Fruit fly (Drosophila melanogaster) whole organism, adult: ENCODE data around the gene cni.

Source experiments
- CG12768 ChIP-seq: fragments of 200-800 bp; sonication (Bioruptor generic); optimal IDR thresholded peaks from 2 replicates; lab custom pipeline; 2017; ENCODE audit warnings: missing biosample characterization, missing genetic modification characterization, mild to moderate bottlenecking, moderate library complexity, missing genetic modification reagents
- CG5204 ChIP-seq: fragments of 200-800 bp; sonication (Bioruptor generic); optimal IDR thresholded peaks from 2 replicates; lab custom pipeline; 2016; ENCODE audit warnings: missing biosample characterization, missing genetic modification characterization
- CG7101 ChIP-seq: fragments of 200-800 bp; sonication (Bioruptor generic); optimal IDR thresholded peaks from 2 replicates; lab custom pipeline; 2018; ENCODE audit warnings: missing biosample characterization, mild to moderate bottlenecking, missing genetic modification characterization, moderate library complexity
- Clk ChIP-seq: fragments of 200-800 bp; sonication (Bioruptor generic); optimal IDR thresholded peaks from 2 replicates; lab custom pipeline; 2017; ENCODE audit warnings: missing biosample characterization, missing genetic modification characterization
- Crg-1 ChIP-seq: fragments of 200-800 bp; sonication (Bioruptor generic); optimal IDR thresholded peaks from 2 replicates; lab custom pipeline; 2016; ENCODE audit warnings: missing biosample characterization, missing genetic modification characterization
- Hr96 ChIP-seq: fragments of 200-800 bp; sonication (Bioruptor generic); optimal IDR thresholded peaks from 2 replicates; lab custom pipeline; 2016; ENCODE audit warnings: missing biosample characterization, missing genetic modification characterization
- cic ChIP-seq: fragments of 200-800 bp; sonication (Bioruptor generic); optimal IDR thresholded peaks from 2 replicates; lab custom pipeline; 2017; ENCODE audit warnings: missing biosample characterization, mild to moderate bottlenecking, missing genetic modification characterization, moderate library complexity
- cnc ChIP-seq, 2 experiments: fragments of >200 bp; optimal IDR thresholded peaks; 2 replicates each; lab custom pipeline; 2017
- kay ChIP-seq: fragments of 200-800 bp; sonication (Bioruptor generic); peaks from one replicate; lab custom pipeline; 2016; ENCODE audit warnings: missing biosample characterization, missing genetic modification characterization, borderline replicate concordance
- tj ChIP-seq: fragments of 200-800 bp; sonication (Bioruptor generic); optimal IDR thresholded peaks from 3 replicates; lab custom pipeline; 2017; ENCODE audit warnings: missing biosample characterization, mild to moderate bottlenecking, missing genetic modification characterization, moderate library complexity

DNA sequence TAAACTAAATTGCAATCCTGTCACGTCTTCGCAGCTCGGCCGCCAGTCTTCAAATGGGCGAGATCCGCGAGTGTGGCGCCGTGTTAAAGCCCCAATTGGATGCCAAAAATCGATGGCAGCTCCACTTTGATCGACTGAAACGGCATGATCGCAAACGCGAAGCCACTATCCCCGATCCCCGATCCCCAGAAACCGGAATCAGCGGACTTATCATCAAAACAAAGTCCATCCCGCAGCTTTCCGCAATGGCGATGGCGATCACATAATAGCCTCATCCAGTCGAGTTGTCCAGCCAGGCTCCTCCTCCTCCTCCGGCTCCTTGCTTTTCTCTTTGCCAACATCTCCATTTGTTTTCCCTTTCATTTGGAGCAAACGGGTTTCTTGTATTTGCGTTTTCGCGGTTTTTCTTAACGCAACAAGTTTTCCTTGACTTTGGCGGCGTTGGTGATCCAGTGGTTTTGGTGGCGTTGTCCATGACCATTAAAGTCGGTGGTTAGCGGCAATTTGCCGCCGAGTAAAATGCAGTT is 17.5 kb downstream of the cni start, which contains the start of gene CG13258:
- TF ChIP-seq Crg-1 (GFP tag; lab: Kevin White, UChicago) (no peak), CG7101 (no peak), cic (GFP tag; lab: Kevin White, UChicago) (no peak), Clk (GFP tag; lab: Kevin White, UChicago) (no peak), Hr96 (GFP tag; lab: Kevin White, UChicago) (no peak), kay (GFP tag; lab: Kevin White, UChicago) (no peak), CG5204 (GFP tag; lab: Kevin White, UChicago) (no peak), tj (GFP tag; lab: Kevin White, UChicago) (no peak), cnc (optimal IDR thresholded peaks at IDR 0.05; lab: Kevin White, UChicago) (no peak), CG12768 (no peak)
